Worm (Caenorhabditis elegans) whole organism, mixed stage, embryonic: ENCODE data around the gene dct-14.

ENCODE experiments used
- M03D4.4 ChIP-seq: sonication (generic microtip); optimal IDR thresholded peaks from 2 replicates; lab custom pipeline; 2017; ENCODE audit warnings: mild to moderate bottlenecking, missing genetic modification characterization, missing compliant biosample characterization
- blmp-1 ChIP-seq: fragments of 150-350 bp; optimal IDR thresholded peaks from 2 replicates; lab custom pipeline; 2014; ENCODE audit warnings: missing biosample characterization, missing genetic modification characterization
- ceh-39 ChIP-seq: fragments of 150-350 bp; optimal IDR thresholded peaks from 2 replicates; lab custom pipeline; 2014; ENCODE audit warnings: missing biosample characterization, missing genetic modification characterization
- ceh-43 ChIP-seq: fragments of 200-800 bp; sonication (Bioruptor generic); optimal IDR thresholded peaks from 2 replicates; lab custom pipeline; 2018; ENCODE audit warnings: mild to moderate bottlenecking, missing genetic modification characterization, moderate library complexity, missing compliant biosample characterization
- ceh-83 ChIP-seq: fragments of 200-800 bp; sonication (Bioruptor generic); optimal IDR thresholded peaks from 2 replicates; lab custom pipeline; 2018; ENCODE audit warnings: mild to moderate bottlenecking, missing genetic modification characterization, missing compliant biosample characterization
- ces-1 ChIP-seq: fragments of 150-350 bp; optimal IDR thresholded peaks from 2 replicates; lab custom pipeline; 2014; ENCODE audit warnings: missing biosample characterization, missing genetic modification reagents, missing genetic modification characterization
- cnd-1 ChIP-seq: fragments of 200-800 bp; sonication (Bioruptor generic); optimal IDR thresholded peaks from 2 replicates; lab custom pipeline; 2018; ENCODE audit warnings: mild to moderate bottlenecking, missing genetic modification characterization, missing compliant biosample characterization
- elt-1 ChIP-seq: sonication (generic microtip); optimal IDR thresholded peaks from 2 replicates; lab custom pipeline; 2017; ENCODE audit warnings: missing genetic modification characterization, mild to moderate bottlenecking, missing compliant biosample characterization, antibody characterized with exemption, moderate library complexity, borderline replicate concordance; ENCODE audit not compliant: insufficient read depth
- elt-3 ChIP-seq: fragments of 150-350 bp; optimal IDR thresholded peaks from 2 replicates; lab custom pipeline; 2014; ENCODE audit warnings: missing biosample characterization, missing genetic modification characterization
- flh-1 ChIP-seq: fragments of 200-800 bp; sonication (Bioruptor generic); optimal IDR thresholded peaks from 2 replicates; lab custom pipeline; 2018; ENCODE audit warnings: mild to moderate bottlenecking, missing genetic modification characterization, moderate library complexity, missing compliant biosample characterization
- ham-2 ChIP-seq: fragments of 200-800 bp; sonication (Bioruptor generic); optimal IDR thresholded peaks from 2 replicates; lab custom pipeline; 2018; ENCODE audit warnings: mild to moderate bottlenecking, missing genetic modification characterization, missing compliant biosample characterization
- hlh-1 ChIP-seq: fragments of 150-350 bp; optimal IDR thresholded peaks from 2 replicates; lab custom pipeline; 2014; ENCODE audit warnings: missing biosample characterization, missing genetic modification reagents, missing genetic modification characterization
- lin-13 ChIP-seq: fragments of 150-350 bp; optimal IDR thresholded peaks from 2 replicates; lab custom pipeline; 2014; ENCODE audit warnings: missing biosample characterization, missing genetic modification characterization
- lin-32 ChIP-seq: fragments of 200-800 bp; sonication (Bioruptor generic); optimal IDR thresholded peaks from 2 replicates; lab custom pipeline; 2018; ENCODE audit warnings: mild to moderate bottlenecking, missing genetic modification characterization, missing compliant biosample characterization
- lsy-2 ChIP-seq: fragments of 150-350 bp; optimal IDR thresholded peaks from 2 replicates; lab custom pipeline; 2014; ENCODE audit warnings: missing biosample characterization, missing genetic modification characterization
- mab-5 ChIP-seq: fragments of 150-350 bp; optimal IDR thresholded peaks from 2 replicates; lab custom pipeline; 2014; ENCODE audit warnings: missing biosample characterization, missing genetic modification characterization
- mep-1 ChIP-seq: fragments of 150-350 bp; optimal IDR thresholded peaks from 2 replicates; lab custom pipeline; 2017; ENCODE audit warnings: missing biosample characterization, missing genetic modification reagents, missing genetic modification characterization, inconsistent platforms
- nhr-12 ChIP-seq: fragments of 150-350 bp; optimal IDR thresholded peaks from 2 replicates; lab custom pipeline; 2014; ENCODE audit warnings: missing biosample characterization, missing genetic modification characterization
- nhr-2 ChIP-seq: fragments of 150-350 bp; optimal IDR thresholded peaks from 2 replicates; lab custom pipeline; 2014; ENCODE audit warnings: missing biosample characterization, missing genetic modification characterization
- nhr-28 ChIP-seq: fragments of 150-350 bp; optimal IDR thresholded peaks from 2 replicates; lab custom pipeline; 2014; ENCODE audit warnings: missing biosample characterization, missing genetic modification characterization
- nhr-76 ChIP-seq: sonication (generic microtip); optimal IDR thresholded peaks from 2 replicates; lab custom pipeline; 2017; ENCODE audit warnings: missing biosample characterization, missing genetic modification characterization
- pha-4 ChIP-seq: fragments of 150-350 bp; optimal IDR thresholded peaks from 2 replicates; lab custom pipeline; 2018; ENCODE audit warnings: missing biosample characterization, missing genetic modification reagents, missing genetic modification characterization
- sem-2 ChIP-seq: fragments of 200-800 bp; sonication (Bioruptor generic); optimal IDR thresholded peaks from 2 replicates; lab custom pipeline; 2018; ENCODE audit warnings: mild to moderate bottlenecking, missing genetic modification characterization, missing compliant biosample characterization
- snpc-4 ChIP-seq: fragments of 150-350 bp; optimal IDR thresholded peaks from 2 replicates; lab custom pipeline; 2014; ENCODE audit warnings: missing biosample characterization, missing genetic modification characterization
- sptf-1 ChIP-seq: sonication (generic microtip); optimal IDR thresholded peaks from 2 replicates; lab custom pipeline; 2017; ENCODE audit warnings: mild to moderate bottlenecking, missing genetic modification characterization, moderate library complexity, missing compliant biosample characterization
- tbx-8 ChIP-seq: fragments of 200-800 bp; sonication (Bioruptor generic); optimal IDR thresholded peaks from 2 replicates; lab custom pipeline; 2018; ENCODE audit warnings: mild to moderate bottlenecking, missing genetic modification characterization, moderate library complexity, missing compliant biosample characterization
- unc-120 ChIP-seq: sonication (generic microtip); optimal IDR thresholded peaks from 2 replicates; lab custom pipeline; 2017; ENCODE audit warnings: missing genetic modification characterization, missing compliant biosample characterization; ENCODE audit not compliant: poor library complexity, severe bottlenecking
- unc-39 ChIP-seq: fragments of 150-350 bp; optimal IDR thresholded peaks from 2 replicates; lab custom pipeline; 2014; ENCODE audit warnings: missing biosample characterization, missing genetic modification characterization
- unc-62 ChIP-seq: fragments of 150-350 bp; optimal IDR thresholded peaks from 2 replicates; lab custom pipeline; 2014; ENCODE audit warnings: missing biosample characterization, missing genetic modification reagents, missing genetic modification characterization
- zip-8 ChIP-seq: fragments of 150-350 bp; optimal IDR thresholded peaks from 2 replicates; lab custom pipeline; 2014; ENCODE audit warnings: missing biosample characterization, missing genetic modification characterization
- ztf-11 ChIP-seq: fragments of 150-350 bp; optimal IDR thresholded peaks from 2 replicates; lab custom pipeline; 2014; ENCODE audit warnings: missing biosample characterization, missing genetic modification characterization

The dct-14 gene

ce11 chrV:20498980-20499379 lies 1.3 kb downstream of the dct-14 start, which contains the start of gene dct-16:
Gene dct-16, minus strand, starts transcription at chrV:20499057.
- TF ChIP-seq ceh-39 = no peak
- TF ChIP-seq ceh-83 (GFP tag; lab: Kevin White, UChicago) = no peak
- TF ChIP-seq lin-32 (GFP tag; lab: Kevin White, UChicago) = no peak
- no peak for TF ChIP-seq zip-8
- no peak for TF ChIP-seq nhr-12 (tag; lab: Kevin White, UChicago)
- no peak for TF ChIP-seq lin-13 (tag; lab: Kevin White, UChicago)
- TF ChIP-seq nhr-2 (tag; lab: Kevin White, UChicago) = no peak
- no peak for TF ChIP-seq sem-2 (GFP tag; lab: Kevin White, UChicago)
- TF ChIP-seq mab-5 = no peak
- TF ChIP-seq mep-1 (tag; lab: Kevin White, UChicago) = no peak
- TF ChIP-seq ceh-43 (GFP tag; lab: Kevin White, UChicago) = no peak
- TF ChIP-seq unc-62 (GFP tag; lab: Kevin White, UChicago) = no peak
- no peak for TF ChIP-seq ham-2 (GFP tag; lab: Kevin White, UChicago)
- TF ChIP-seq pha-4 (tag; lab: Kevin White, UChicago) = no peak
- TF ChIP-seq M03D4.4 (tag; lab: Kevin White, UChicago) = no peak
- no peak for TF ChIP-seq ztf-11
- TF ChIP-seq ces-1 = no peak

- TF ChIP-seq hlh-1 (tag; lab: Kevin White, UChicago) (no peak), nhr-28 (tag; lab: Kevin White, UChicago) (no peak), flh-1 (GFP tag; lab: Kevin White, UChicago) (no peak), blmp-1 (tag; lab: Kevin White, UChicago) (no peak), lin-32 (GFP tag; lab: Kevin White, UChicago) (no peak), nhr-2 (tag; lab: Kevin White, UChicago) (no peak), ceh-39 (no peak), ztf-11 (no peak), ceh-43 (GFP tag; lab: Kevin White, UChicago) (no peak), M03D4.4 (tag; lab: Kevin White, UChicago) (no peak), elt-3 (tag; lab: Kevin White, UChicago) (no peak), unc-120 (tag; lab: Kevin White, UChicago) (no peak), lsy-2 (tag; lab: Kevin White, UChicago) (no peak), sem-2 (GFP tag; lab: Kevin White, UChicago) (no peak), cnd-1 (no peak), lin-13 (tag; lab: Kevin White, UChicago) (no peak), mep-1 (tag; lab: Kevin White, UChicago) (no peak), unc-39 (tag; lab: Kevin White, UChicago) (no peak), nhr-12 (tag; lab: Kevin White, UChicago) (no peak)
These were observed 2.8 kb downstream of the dct-14 start for ce11 chrV:20497537-20497936.

ce11 chrV:20493271-20494231 lies 6.8 kb downstream of the dct-14 start, which contains the start of gene B0250.5:
Gene B0250.5, plus strand, starts transcription at chrV:20493924.
- TF ChIP-seq tbx-8 (GFP tag; lab: Kevin White, UChicago) = no peak
- TF ChIP-seq ceh-43 (GFP tag; lab: Kevin White, UChicago) = no peak
- no peak for TF ChIP-seq sptf-1 (tag; lab: Kevin White, UChicago)
- TF ChIP-seq nhr-12 (tag; lab: Kevin White, UChicago) = no peak
- TF ChIP-seq elt-1 (tag; lab: Kevin White, UChicago) = no peak
- no peak for TF ChIP-seq nhr-28 (tag; lab: Kevin White, UChicago)
- TF ChIP-seq M03D4.4 (tag; lab: Kevin White, UChicago) = no peak
- TF ChIP-seq unc-62 (GFP tag; lab: Kevin White, UChicago) = no peak
- TF ChIP-seq mep-1 (tag; lab: Kevin White, UChicago) = peak; percentile 16
- no peak for TF ChIP-seq pha-4 (tag; lab: Kevin White, UChicago)
- no peak for TF ChIP-seq ceh-39
- no peak for TF ChIP-seq snpc-4 (tag; lab: Kevin White, UChicago)
- TF ChIP-seq lsy-2 (tag; lab: Kevin White, UChicago) = no peak
- no peak for TF ChIP-seq ham-2 (GFP tag; lab: Kevin White, UChicago)
- no peak for TF ChIP-seq hlh-1 (tag; lab: Kevin White, UChicago)
- TF ChIP-seq unc-39 (tag; lab: Kevin White, UChicago) = no peak
- TF ChIP-seq nhr-76 (tag; lab: Kevin White, UChicago) = no peak
- peak; percentile 22 for TF ChIP-seq ces-1
